Worm (Caenorhabditis elegans) whole organism, L2 larva: ENCODE results near the gene W03G1.2.

ENCODE experiments used
- dmd-4 ChIP-seq: sonication (generic microtip); optimal IDR thresholded peaks from 2 replicates; lab custom pipeline; 2017; ENCODE audit warnings: missing biosample characterization, missing genetic modification characterization
- lsy-2 ChIP-seq, 2 experiments: fragments of 150-350 bp in 1 of 2; sonication (generic microtip) in 1 of 2; optimal IDR thresholded peaks; 2 replicates each; lab custom pipeline; 2014 to 2017; ENCODE audit warnings: missing biosample characterization in 2 of 2, missing genetic modification characterization in 2 of 2
- mdl-1 ChIP-seq, 2 experiments: fragments of 150-350 bp in 1 of 2; sonication (generic microtip) in 1 of 2; optimal IDR thresholded peaks; 2 replicates each; lab custom pipeline; 2017; ENCODE audit warnings: missing biosample characterization in 2 of 2, missing genetic modification characterization in 2 of 2
- snpc-4 ChIP-seq: fragments of 150-350 bp; optimal IDR thresholded peaks from 2 replicates; lab custom pipeline; 2014; ENCODE audit warnings: missing biosample characterization, missing genetic modification characterization
- ztf-11 ChIP-seq: sonication (generic microtip); optimal IDR thresholded peaks from 2 replicates; lab custom pipeline; 2017; ENCODE audit warnings: missing biosample characterization, missing genetic modification characterization

DNA sequence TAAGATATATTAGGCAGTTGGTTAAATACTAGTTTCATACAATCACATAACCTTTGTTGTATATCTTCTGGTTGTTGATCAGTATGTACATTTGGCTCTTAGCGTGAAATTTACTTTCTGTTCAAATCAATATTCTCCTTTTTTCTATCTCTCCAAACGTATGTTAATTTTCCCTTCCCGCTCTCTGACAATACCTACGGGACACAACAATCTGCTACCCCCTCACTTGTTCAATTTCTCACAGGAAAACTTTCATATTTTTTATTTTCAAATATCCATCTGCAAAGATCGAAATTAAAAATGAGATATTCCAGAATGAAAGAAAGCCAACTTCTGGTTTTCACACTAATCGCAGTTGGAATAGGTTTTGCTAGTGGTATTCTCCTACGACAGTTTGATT lies 7.4 kb downstream of the W03G1.2 start, which contains the start of gene glt-7:
- TF ChIP-seq mdl-1 (tag; optimal IDR thresholded peaks at IDR 0.05; lab: Kevin White, UChicago), result no peak
- no peak for TF ChIP-seq snpc-4
- TF ChIP-seq ztf-11, result no peak
- TF ChIP-seq dmd-4 (tag; lab: Kevin White, UChicago), result no peak
- no peak for TF ChIP-seq lsy-2 (tag; optimal IDR thresholded peaks at IDR 0.05; lab: Kevin White, UChicago)
